Fruit fly (Drosophila melanogaster) whole organism, wandering third instar larva: ENCODE data around the gene inaF-D.

Experiments used
- Abd-B ChIP-seq: fragments of >200 bp; optimal IDR thresholded peaks from 2 replicates; lab custom pipeline; 2017; ENCODE audit warnings: missing biosample characterization, missing genetic modification characterization
- CG32264 ChIP-seq: fragments of 200-800 bp; sonication (Bioruptor generic); optimal IDR thresholded peaks from 2 replicates; lab custom pipeline; 2016; ENCODE audit warnings: missing biosample characterization, missing genetic modification characterization
- CG9705 ChIP-seq: fragments of 200-800 bp; sonication (Bioruptor generic); optimal IDR thresholded peaks from 2 replicates; lab custom pipeline; 2018; ENCODE audit warnings: missing biosample characterization, mild to moderate bottlenecking, missing genetic modification characterization
- CrebA ChIP-seq: fragments of 200-800 bp; sonication (Bioruptor generic); optimal IDR thresholded peaks from 2 replicates; lab custom pipeline; 2016; ENCODE audit warnings: missing biosample characterization, mild to moderate bottlenecking, missing genetic modification characterization, borderline replicate concordance
- Dfd ChIP-seq: fragments of >200 bp; optimal IDR thresholded peaks from 2 replicates; lab custom pipeline; 2017; ENCODE audit warnings: missing biosample characterization, missing genetic modification characterization
- Dif ChIP-seq: fragments of 200-275, 200-300 bp; sonication (Bioruptor generic); optimal IDR thresholded peaks from 2 replicates; lab custom pipeline; 2018; ENCODE audit warnings: missing biosample characterization, missing genetic modification characterization; ENCODE audit not compliant: partially characterized antibody
- GATAd ChIP-seq: sonication (Bioruptor generic); optimal IDR thresholded peaks from 2 replicates; lab custom pipeline; 2016; ENCODE audit warnings: missing biosample characterization, missing genetic modification characterization
- HLH106 ChIP-seq: fragments of 200-800 bp; optimal IDR thresholded peaks from 3 replicates; lab custom pipeline; 2019; ENCODE audit warnings: missing biosample characterization, mild to moderate bottlenecking, missing genetic modification characterization, moderate library complexity
- Hnf4 ChIP-seq: fragments of 200-800 bp; sonication (Bioruptor generic); optimal IDR thresholded peaks from 2 replicates; lab custom pipeline; 2016; ENCODE audit warnings: missing biosample characterization, mild to moderate bottlenecking, missing genetic modification characterization
- Hr78 ChIP-seq: fragments of >200 bp; optimal IDR thresholded peaks from 2 replicates; lab custom pipeline; 2017; ENCODE audit warnings: missing biosample characterization, missing genetic modification characterization
- Hr83 ChIP-seq: fragments of 200-300 bp; sonication (Bioruptor generic); optimal IDR thresholded peaks from 2 replicates; lab custom pipeline; 2016; ENCODE audit warnings: missing biosample characterization, mild to moderate bottlenecking, missing genetic modification characterization, moderate library complexity; ENCODE audit not compliant: poor library complexity, severe bottlenecking
- Jra ChIP-seq: sonication (Bioruptor generic); optimal IDR thresholded peaks from 2 replicates; lab custom pipeline; 2016; ENCODE audit warnings: missing biosample characterization, missing genetic modification characterization
- Mio ChIP-seq: sonication (Bioruptor generic); optimal IDR thresholded peaks from 2 replicates; lab custom pipeline; 2016; ENCODE audit warnings: missing biosample characterization, missing genetic modification characterization
- Myc ChIP-seq: fragments of >200 bp; optimal IDR thresholded peaks from 2 replicates; lab custom pipeline; 2017
- N ChIP-seq: fragments of >200 bp; optimal IDR thresholded peaks from 2 replicates; lab custom pipeline; 2018; ENCODE audit warnings: missing biosample characterization, missing external identifiers, missing genetic modification characterization
- OdsH ChIP-seq: fragments of 200-800 bp; sonication (Bioruptor generic); optimal IDR thresholded peaks from 2 replicates; lab custom pipeline; 2016; ENCODE audit warnings: missing biosample characterization, mild to moderate bottlenecking, missing genetic modification characterization
- Rel ChIP-seq, 2 experiments: fragments of 200-800 bp; sonication (Bioruptor generic) in 1 of 2; optimal IDR thresholded peaks; 2 replicates in 1 of 2; 3 replicates in 1 of 2; lab custom pipeline; 2016 to 2019; ENCODE audit warnings: mild to moderate bottlenecking in 2 of 2, missing biosample characterization in 2 of 2, missing genetic modification characterization in 2 of 2, moderate library complexity in 1 of 2
- Sp1 ChIP-seq: fragments of 200-800 bp; sonication (Bioruptor generic); optimal IDR thresholded peaks from 3 replicates; lab custom pipeline; 2019; ENCODE audit warnings: missing biosample characterization, mild to moderate bottlenecking, missing genetic modification characterization, moderate library complexity
- Vsx2 ChIP-seq: fragments of 200-300, 225-300 bp; sonication (Bioruptor generic); optimal IDR thresholded peaks from 2 replicates; lab custom pipeline; 2018; ENCODE audit warnings: missing biosample characterization, missing genetic modification characterization; ENCODE audit not compliant: partially characterized antibody
- br ChIP-seq: fragments of 200-800 bp; sonication (Bioruptor generic); optimal IDR thresholded peaks from 2 replicates; lab custom pipeline; 2016; ENCODE audit warnings: missing biosample characterization, missing genetic modification characterization
- brk ChIP-seq: fragments of 200-800 bp; sonication (Bioruptor generic); optimal IDR thresholded peaks from 2 replicates; lab custom pipeline; 2016; ENCODE audit warnings: missing biosample characterization, mild to moderate bottlenecking, missing genetic modification characterization
- dl ChIP-seq, 2 experiments: fragments of 175-275, 200-275 bp in 1 of 2; fragments of 200-275 bp in 1 of 2; sonication (Bioruptor generic); optimal IDR thresholded peaks; lab custom pipeline; 2018; ENCODE audit warnings: mild to moderate bottlenecking in 2 of 2, missing biosample characterization in 2 of 2, missing genetic modification characterization in 2 of 2, moderate library complexity in 2 of 2; ENCODE audit not compliant: partially characterized antibody in 2 of 2, insufficient read depth in 1 of 2
- dmrt93B ChIP-seq: fragments of 200-800 bp; sonication (Bioruptor generic); optimal IDR thresholded peaks from 2 replicates; lab custom pipeline; 2018; ENCODE audit warnings: missing biosample characterization, mild to moderate bottlenecking, missing genetic modification characterization
- dsf ChIP-seq: sonication (Bioruptor generic); optimal IDR thresholded peaks from 2 replicates; lab custom pipeline; 2016; ENCODE audit warnings: missing biosample characterization, missing genetic modification characterization, borderline replicate concordance
- ey ChIP-seq: fragments of 200-800 bp; sonication (Bioruptor generic); optimal IDR thresholded peaks from 2 replicates; lab custom pipeline; 2016; ENCODE audit warnings: missing biosample characterization, missing genetic modification characterization
- foxo ChIP-seq, 2 experiments: fragments of 200-800 bp; sonication (Bioruptor generic); optimal IDR thresholded peaks; 2 replicates in 1 of 2; 3 replicates in 1 of 2; lab custom pipeline; 2016 to 2017; ENCODE audit warnings: missing biosample characterization in 2 of 2, missing genetic modification characterization in 2 of 2
- fru ChIP-seq: fragments of 200-800 bp; sonication (Bioruptor generic); optimal IDR thresholded peaks from 3 replicates; lab custom pipeline; 2016; ENCODE audit warnings: missing biosample characterization, mild to moderate bottlenecking, missing genetic modification characterization
- h ChIP-seq: fragments of 200-800 bp; sonication (Bioruptor generic); optimal IDR thresholded peaks from 3 replicates; lab custom pipeline; 2016; ENCODE audit warnings: missing biosample characterization, mild to moderate bottlenecking, missing genetic modification characterization
- jim ChIP-seq: fragments of 175-275, 200-325 bp; sonication (Bioruptor generic); optimal IDR thresholded peaks from 2 replicates; lab custom pipeline; 2016; ENCODE audit warnings: missing biosample characterization, mild to moderate bottlenecking, missing genetic modification characterization
- lola ChIP-seq: fragments of >200 bp; optimal IDR thresholded peaks from 2 replicates; lab custom pipeline; 2017; ENCODE audit warnings: missing biosample characterization, missing genetic modification characterization
- pan ChIP-seq: fragments of >200 bp; optimal IDR thresholded peaks from 2 replicates; lab custom pipeline; 2017
- psq ChIP-seq: fragments of 200-800 bp; sonication (Bioruptor generic); optimal IDR thresholded peaks from 3 replicates; lab custom pipeline; 2017; ENCODE audit warnings: missing biosample characterization, mild to moderate bottlenecking, missing genetic modification characterization, moderate library complexity
- rgr ChIP-seq: fragments of 200-800 bp; sonication (Bioruptor generic); optimal IDR thresholded peaks from 3 replicates; lab custom pipeline; 2016; ENCODE audit warnings: missing biosample characterization, mild to moderate bottlenecking, missing genetic modification characterization
- sage ChIP-seq: fragments of 200-800 bp; sonication (Bioruptor generic); optimal IDR thresholded peaks from 2 replicates; lab custom pipeline; 2016; ENCODE audit warnings: missing biosample characterization, mild to moderate bottlenecking, missing genetic modification characterization
- sv ChIP-seq: fragments of 200-800 bp; sonication (Bioruptor generic); optimal IDR thresholded peaks from 3 replicates; lab custom pipeline; 2016; ENCODE audit warnings: missing biosample characterization, missing genetic modification characterization
- tai ChIP-seq: sonication (Bioruptor generic); optimal IDR thresholded peaks from 2 replicates; lab custom pipeline; 2016; ENCODE audit warnings: missing biosample characterization, missing genetic modification characterization
- usp ChIP-seq: fragments of >200 bp; optimal IDR thresholded peaks from 2 replicates; lab custom pipeline; 2017; ENCODE audit warnings: missing biosample characterization, missing genetic modification characterization
- woc ChIP-seq: sonication (Bioruptor generic); optimal IDR thresholded peaks from 2 replicates; lab custom pipeline; 2016; ENCODE audit warnings: missing biosample characterization, mild to moderate bottlenecking, missing genetic modification characterization

The inaF-D gene

DNA sequence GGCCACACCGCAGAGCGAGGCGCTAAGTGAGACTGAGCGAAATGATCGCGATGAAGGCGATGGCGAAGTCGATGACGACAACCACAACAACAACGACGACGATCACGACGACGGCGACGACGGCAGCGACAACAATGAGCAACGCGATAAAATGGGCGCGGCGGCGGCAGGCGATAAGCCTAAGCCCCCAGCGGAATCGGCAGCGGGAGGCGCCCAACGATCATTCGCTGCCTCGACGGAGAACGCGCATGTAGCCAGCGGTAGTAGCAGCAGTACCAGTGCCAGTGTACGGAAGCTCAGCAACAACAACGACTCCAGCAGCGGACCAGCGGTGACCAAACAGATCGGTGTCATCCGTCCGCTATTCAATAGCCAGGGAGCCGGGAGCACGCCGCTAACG, 45.4 kb downstream of the inaF-D start (continued):
- TF ChIP-seq Vsx2 (GFP tag; lab: Kevin White, UChicago), result no peak
- TF ChIP-seq Sp1, result peak; percentile 32
- TF ChIP-seq Hr78 (GFP tag; lab: Kevin White, UChicago), result no peak

DNA sequence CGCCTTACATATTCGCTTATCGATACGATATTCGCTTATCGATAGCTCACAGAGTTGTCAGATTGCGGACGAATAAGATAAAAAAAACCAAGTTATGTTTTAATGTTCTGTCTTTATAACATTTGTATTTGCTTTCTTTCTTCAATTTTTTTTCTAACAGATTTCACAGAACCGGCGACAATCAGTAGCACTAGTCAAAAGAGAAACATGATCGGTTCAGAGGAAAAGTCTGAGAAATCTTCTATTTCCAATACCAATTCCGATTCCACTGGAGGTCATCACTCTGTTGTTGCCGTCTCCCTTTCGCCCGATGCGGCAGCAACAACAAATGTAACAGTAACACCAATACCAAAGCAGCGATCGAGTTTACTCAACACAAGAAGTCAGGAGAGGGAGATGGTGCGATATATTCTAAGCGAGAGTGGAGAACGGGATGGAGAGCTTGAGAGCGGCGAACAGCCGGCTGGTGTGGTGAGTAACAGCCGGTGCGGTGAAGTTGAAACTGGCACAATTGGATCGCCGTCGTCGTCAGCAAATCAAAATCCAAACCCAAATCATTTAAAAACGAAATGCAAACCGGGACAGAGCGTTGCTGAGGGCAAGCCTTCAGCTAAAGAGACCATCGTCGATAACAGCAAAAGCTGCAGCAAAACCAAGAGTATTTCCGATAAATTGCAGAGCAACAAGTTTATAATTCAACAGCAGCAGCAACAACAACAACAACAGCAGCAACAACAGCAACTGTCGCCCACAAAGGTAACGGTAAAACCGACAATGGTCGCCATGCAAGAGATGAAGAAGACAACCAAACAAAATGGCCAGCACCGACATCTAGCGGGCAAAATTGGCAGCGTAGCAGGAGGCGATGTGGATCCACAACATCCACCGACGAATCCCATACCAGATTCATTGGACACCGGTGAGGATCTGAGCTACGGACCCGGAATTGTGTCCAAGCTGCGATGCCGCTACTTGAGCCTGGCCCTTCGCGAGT, 47.0 kb downstream of the inaF-D start:
- TF ChIP-seq jim (GFP tag; lab: Kevin White, UChicago) (no peak), rgr (GFP tag; lab: Kevin White, UChicago) (peak; percentile 72), sv (GFP tag; lab: Kevin White, UChicago) (peak; percentile 13), HLH106 (tag; lab: Kevin White, UChicago) (peak; percentile 77), dsf (no peak), Sp1 (peak; percentile 60), CrebA (GFP tag; lab: Kevin White, UChicago) (no peak), pan (lab: Kevin White, UChicago) (no peak), GATAd (GFP tag; lab: Kevin White, UChicago) (no peak), dmrt93B (GFP tag; lab: Kevin White, UChicago) (peak; percentile 48), CG32264 (GFP tag; lab: Kevin White, UChicago) (no peak), foxo (GFP tag; optimal IDR thresholded peaks at IDR 0.05; lab: Kevin White, UChicago) (peak; percentile 59 to 76), Hnf4 (peak; percentile 36), Abd-B (GFP tag; lab: Kevin White, UChicago) (no peak), CG9705 (GFP tag; lab: Kevin White, UChicago) (peak; percentile 67), dl (GFP tag; optimal IDR thresholded peaks at IDR 0.05; lab: Kevin White, UChicago; ENCODE audit: insufficient read depth in 1 of 2, partially characterized antibody in 2 of 2) (peak; percentile 77 to 92), usp (no peak), woc (peak; percentile 72), Dif (GFP tag; lab: Kevin White, UChicago) (peak; percentile 93), h (peak; percentile 69), fru (GFP tag; lab: Kevin White, UChicago) (peak; percentile 100), Jra (peak; percentile 13), Mio (no peak), Hr83 (GFP tag; lab: Kevin White, UChicago) (peak; percentile 50), brk (GFP tag; lab: Kevin White, UChicago) (no peak), Dfd (no peak), lola (GFP tag; lab: Kevin White, UChicago) (no peak), N (GFP tag; lab: Kevin White, UChicago) (no peak), ey (GFP tag; lab: Kevin White, UChicago) (peak; percentile 75), tai (GFP tag; lab: Kevin White, UChicago) (peak; percentile 72), br (peak; percentile 53), Vsx2 (GFP tag; lab: Kevin White, UChicago) (no peak), OdsH (GFP tag; lab: Kevin White, UChicago) (peak; percentile 15), sage (GFP tag; lab: Kevin White, UChicago) (peak; percentile 44), Hr78 (GFP tag; lab: Kevin White, UChicago) (no peak), Myc (lab: Kevin White, UChicago) (no peak), Rel (GFP tag; optimal IDR thresholded peaks at IDR 0.05; lab: Kevin White, UChicago) (peak; percentile 17), Rel (tag; optimal IDR thresholded peaks at IDR 0.05; lab: Kevin White, UChicago) (peak; percentile 25), psq (GFP tag; lab: Kevin White, UChicago) (peak; percentile 72)
